Worm (Caenorhabditis elegans) whole organism, L4 larva: ENCODE measurements around the gene ipla-6.

Experiments used
- F26F4.8 ChIP-seq: fragments of 200-800 bp; sonication (Bioruptor generic); conservative IDR thresholded peaks from 2 replicates; pipeline ENCODE4 v1.3.6; 2022; ENCODE audit warnings: missing genetic modification characterization, missing compliant biosample characterization
- R02D3.7 ChIP-seq: fragments of 150-350 bp; sonication (generic microtip); optimal IDR thresholded peaks from 3 replicates; lab custom pipeline; 2014; ENCODE audit warnings: missing biosample characterization, missing genetic modification characterization
- Y105C5A.15 ChIP-seq: fragments of 200-800 bp; sonication (Bioruptor generic); IDR thresholded peaks from 2 replicates; pipeline ENCODE4 v1.3.6; 2022; ENCODE audit warnings: missing genetic modification characterization, missing compliant biosample characterization
- ZK337.2 ChIP-seq: fragments of 200-800 bp; sonication (Bioruptor generic); IDR thresholded peaks from 2 replicates; pipeline ENCODE4 v1.3.6; 2022; ENCODE audit warnings: missing genetic modification reagents, missing genetic modification characterization, missing compliant biosample characterization
- arid-1 ChIP-seq: fragments of 200-800 bp; sonication (Bioruptor generic); conservative IDR thresholded peaks from 2 replicates; pipeline ENCODE4 v1.3.6; 2022; ENCODE audit warnings: missing genetic modification reagents, missing genetic modification characterization, missing compliant biosample characterization
- ceh-44 ChIP-seq: fragments of 200-800 bp; sonication (Bioruptor generic); IDR thresholded peaks from 2 replicates; pipeline ENCODE4 v1.3.6; 2022; ENCODE audit warnings: missing genetic modification reagents, missing genetic modification characterization, missing compliant biosample characterization
- ceh-62 ChIP-seq: sonication (generic microtip); optimal IDR thresholded peaks from 2 replicates; lab custom pipeline; 2017; ENCODE audit warnings: missing biosample characterization, missing genetic modification characterization
- ceh-82 ChIP-seq: sonication (generic microtip); optimal IDR thresholded peaks from 2 replicates; lab custom pipeline; 2017; ENCODE audit warnings: missing biosample characterization, missing genetic modification characterization
- cey-2 ChIP-seq: sonication (generic microtip); optimal IDR thresholded peaks from 3 replicates; lab custom pipeline; 2017; ENCODE audit warnings: missing genetic modification characterization, mild to moderate bottlenecking, missing compliant biosample characterization, antibody characterized with exemption, borderline replicate concordance; ENCODE audit not compliant: insufficient read depth
- ctbp-1 ChIP-seq: fragments of 200-800 bp; sonication (Bioruptor generic); IDR thresholded peaks from 2 replicates; pipeline ENCODE4 v1.3.6; 2022; ENCODE audit warnings: missing genetic modification reagents, missing genetic modification characterization, missing compliant biosample characterization
- daf-16 ChIP-seq, 3 experiments: sonication (generic microtip); optimal IDR thresholded peaks; 2 replicates each; lab custom pipeline; 2016 to 2017; ENCODE audit warnings: missing genetic modification characterization in 3 of 3, missing genetic modification reagents in 3 of 3, mild to moderate bottlenecking in 2 of 3, missing compliant biosample characterization in 2 of 3, missing biosample characterization in 1 of 3, moderate library complexity in 1 of 3
- daf-19 ChIP-seq: fragments of 200-800 bp; sonication (Bioruptor generic); conservative IDR thresholded peaks from 2 replicates; pipeline ENCODE4 v1.3.6; 2022; ENCODE audit warnings: missing genetic modification characterization, missing compliant biosample characterization
- daf-8 ChIP-seq: fragments of 200-800 bp; sonication (Bioruptor generic); IDR thresholded peaks from 2 replicates; pipeline ENCODE4 v1.3.6; 2022; ENCODE audit warnings: missing genetic modification characterization, missing compliant biosample characterization
- dpl-1 ChIP-seq: fragments of 150-350 bp; optimal IDR thresholded peaks from 2 replicates; lab custom pipeline; 2014; ENCODE audit warnings: missing biosample characterization, missing genetic modification reagents, missing genetic modification characterization
- duxl-1 ChIP-seq: sonication (generic microtip); optimal IDR thresholded peaks from 2 replicates; lab custom pipeline; 2016; ENCODE audit warnings: mild to moderate bottlenecking, missing genetic modification characterization, moderate library complexity, missing compliant biosample characterization; ENCODE audit not compliant: poor library complexity
- dve-1 ChIP-seq: sonication (generic microtip); optimal IDR thresholded peaks from 2 replicates; lab custom pipeline; 2017; ENCODE audit warnings: antibody characterized with exemption, mild to moderate bottlenecking, missing genetic modification characterization, missing compliant biosample characterization; ENCODE audit not compliant: insufficient read depth
- fkh-10 ChIP-seq: fragments of 150-350 bp; optimal IDR thresholded peaks from 2 replicates; lab custom pipeline; 2014; ENCODE audit warnings: missing biosample characterization, missing genetic modification reagents, missing genetic modification characterization
- hif-1 ChIP-seq, 2 experiments: sonication (generic microtip); optimal IDR thresholded peaks; 2 replicates each; lab custom pipeline; 2016 to 2017; ENCODE audit warnings: missing compliant biosample characterization in 2 of 2, missing genetic modification characterization in 2 of 2, missing genetic modification reagents in 2 of 2, missing genotype in 2 of 2, mild to moderate bottlenecking in 1 of 2
- hlh-11 ChIP-seq: fragments of 200-800 bp; sonication (Bioruptor generic); optimal IDR thresholded peaks from 2 replicates; lab custom pipeline; 2018; ENCODE audit warnings: mild to moderate bottlenecking, missing genetic modification characterization, missing compliant biosample characterization
- lin-13 ChIP-seq: fragments of 150-350 bp; optimal IDR thresholded peaks from 2 replicates; lab custom pipeline; 2014; ENCODE audit warnings: missing biosample characterization, missing genetic modification reagents, missing genetic modification characterization
- lsy-2 ChIP-seq, 2 experiments: fragments of 150-350 bp in 1 of 2; sonication (generic microtip) in 1 of 2; optimal IDR thresholded peaks; 2 replicates each; lab custom pipeline; 2014 to 2017; ENCODE audit warnings: missing biosample characterization in 2 of 2, missing genetic modification characterization in 2 of 2
- madf-5 ChIP-seq, 2 experiments: fragments of 200-800 bp; sonication (Bioruptor generic); IDR thresholded peaks; 2 replicates each; pipeline ENCODE4 v1.3.6; 2022; ENCODE audit warnings: missing compliant biosample characterization in 2 of 2, missing genetic modification characterization in 2 of 2
- mdl-1 ChIP-seq, 2 experiments: fragments of 150-350 bp in 1 of 2; sonication (generic microtip) in 1 of 2; optimal IDR thresholded peaks; 2 replicates each; lab custom pipeline; 2014 to 2017; ENCODE audit warnings: missing biosample characterization in 2 of 2, missing genetic modification characterization in 2 of 2
- mdt-29 ChIP-seq: fragments of 200-800 bp; sonication (Bioruptor generic); IDR thresholded peaks from 2 replicates; pipeline ENCODE4 v1.3.6; 2022; ENCODE audit warnings: missing genetic modification reagents, missing genetic modification characterization, missing compliant biosample characterization
- mes-2 ChIP-seq: sonication (generic microtip); optimal IDR thresholded peaks from 2 replicates; lab custom pipeline; 2016; ENCODE audit warnings: missing genotype, mild to moderate bottlenecking, missing genetic modification characterization, missing compliant biosample characterization; ENCODE audit not compliant: poor library complexity, severe bottlenecking
- mxl-2 ChIP-seq: fragments of 200-800 bp; sonication (Bioruptor generic); conservative IDR thresholded peaks from 2 replicates; pipeline ENCODE4 v1.3.6; 2022; ENCODE audit warnings: missing genetic modification reagents, missing genetic modification characterization, missing compliant biosample characterization
- mxl-3 ChIP-seq: fragments of 200-800 bp; sonication (Bioruptor generic); optimal IDR thresholded peaks from 2 replicates; lab custom pipeline; 2018; ENCODE audit warnings: mild to moderate bottlenecking, missing genetic modification characterization, missing compliant biosample characterization
- nhr-111 ChIP-seq: fragments of 200-800 bp; sonication (Bioruptor generic); optimal IDR thresholded peaks from 2 replicates; lab custom pipeline; 2018; ENCODE audit warnings: mild to moderate bottlenecking, missing genetic modification characterization, missing compliant biosample characterization
- nhr-41 ChIP-seq: fragments of 200-800 bp; sonication (Bioruptor generic); IDR thresholded peaks from 2 replicates; pipeline ENCODE4 v1.3.6; 2022; ENCODE audit warnings: missing genetic modification reagents, missing genetic modification characterization, missing compliant biosample characterization
- nhr-6 ChIP-seq: fragments of 150-350 bp; optimal IDR thresholded peaks from 2 replicates; lab custom pipeline; 2014; ENCODE audit warnings: missing biosample characterization, missing genetic modification characterization
- nhr-76 ChIP-seq: fragments of 150-350 bp; optimal IDR thresholded peaks from 2 replicates; lab custom pipeline; 2014; ENCODE audit warnings: missing biosample characterization, missing genetic modification characterization
- nhr-77 ChIP-seq: fragments of 150-350 bp; optimal IDR thresholded peaks from 2 replicates; lab custom pipeline; 2014; ENCODE audit warnings: missing biosample characterization, missing genetic modification characterization
- pha-4 ChIP-seq, 2 experiments: fragments of 150-350 bp in 1 of 2; fragments of 200-800 bp in 1 of 2; sonication (Bioruptor generic) in 1 of 2; IDR thresholded peaks in 1 of 2; optimal IDR thresholded peaks in 1 of 2; 2 replicates each; pipeline versions ENCODE4 v1.3.6 to Lab custom; 2014 to 2022; ENCODE audit warnings: missing genetic modification characterization in 2 of 2, missing genetic modification reagents in 2 of 2, missing biosample characterization in 1 of 2, missing compliant biosample characterization in 1 of 2
- tra-1 ChIP-seq: fragments of 200-800 bp; sonication (Bioruptor generic); IDR thresholded peaks from 2 replicates; pipeline ENCODE4 v1.3.6; 2022; ENCODE audit warnings: missing genetic modification reagents, missing genetic modification characterization, missing compliant biosample characterization
- zfp-2 ChIP-seq: sonication (generic microtip); optimal IDR thresholded peaks from 2 replicates; lab custom pipeline; 2016; ENCODE audit warnings: mild to moderate bottlenecking, missing genetic modification characterization, missing compliant biosample characterization
- zip-11 ChIP-seq: fragments of 200-800 bp; sonication (Bioruptor generic); IDR thresholded peaks from 2 replicates; pipeline ENCODE4 v1.3.6; 2022; ENCODE audit warnings: missing genetic modification characterization, missing compliant biosample characterization
- ztf-7 ChIP-seq: fragments of 150-350 bp; optimal IDR thresholded peaks from 2 replicates; lab custom pipeline; 2014; ENCODE audit warnings: missing biosample characterization, missing genetic modification characterization

ipla-6 gene

DNA sequence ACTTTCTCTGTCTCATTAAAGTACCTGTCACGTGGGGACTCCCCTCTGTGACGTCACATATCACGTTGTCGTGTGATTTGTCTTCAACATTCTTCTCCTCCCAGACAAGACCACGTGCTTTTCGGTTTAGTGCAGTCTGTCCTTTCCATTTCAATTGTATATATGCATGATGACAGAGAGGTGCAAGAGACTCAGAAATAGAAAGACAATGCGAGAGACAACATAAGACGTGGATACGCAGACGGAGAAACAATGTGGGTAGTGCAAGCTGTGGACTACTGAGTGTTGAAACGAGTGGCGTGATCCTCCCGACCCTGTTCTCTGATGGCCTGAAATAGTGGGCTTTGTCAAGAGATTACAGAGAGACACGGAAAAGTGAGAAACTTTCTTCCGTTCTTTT is 705 bp upstream of the ipla-6 start (continued):
- no peak; the same call in 1 of the 2 replicates for TF ChIP-seq daf-19 (GFP tag; lab: Robert Waterston, UW)
- TF ChIP-seq cey-2 (tag; lab: Kevin White, UChicago) = peak; percentile 74
- TF ChIP-seq duxl-1 = peak; percentile 76
- TF ChIP-seq nhr-111 (GFP tag; lab: Kevin White, UChicago) = no peak
- no peak for TF ChIP-seq zip-11
- peak; percentile 84 for TF ChIP-seq nhr-6 (tag; lab: Kevin White, UChicago)
- TF ChIP-seq lsy-2 (tag; optimal IDR thresholded peaks at IDR 0.05; lab: Kevin White, UChicago) = peak; percentile 78 to 95
- TF ChIP-seq ceh-82 (tag; lab: Kevin White, UChicago) = no peak
- TF ChIP-seq ceh-62 (tag; lab: Kevin White, UChicago) = no peak
- TF ChIP-seq nhr-76 = no peak
- TF ChIP-seq dpl-1 (GFP tag; lab: Kevin White, UChicago) = peak; percentile 72
- peak; percentile 96 for TF ChIP-seq tra-1 (GFP tag; lab: Robert Waterston, UW)
- peak; percentile 79 for TF ChIP-seq mes-2
- peak; percentile 95 for TF ChIP-seq mdt-29 (GFP tag; lab: Robert Waterston, UW)
- peak; percentile 77; the same call in 1 of the 2 replicates for TF ChIP-seq pha-4 (GFP tag; IDR thresholded peaks at IDR 0.05; lab: Robert Waterston, UW)
- TF ChIP-seq pha-4 (tag; optimal IDR thresholded peaks at IDR 0.05; lab: Kevin White, UChicago) = no peak
- TF ChIP-seq mdl-1 (tag; optimal IDR thresholded peaks at IDR 0.05; lab: Kevin White, UChicago) = peak; percentile 99
- TF ChIP-seq zfp-2 (tag; lab: Kevin White, UChicago) = peak; percentile 82
- no peak for TF ChIP-seq daf-8 (GFP tag; lab: Robert Waterston, UW)
- TF ChIP-seq lin-13 (GFP tag; lab: Kevin White, UChicago) = peak; percentile 90
- no peak for TF ChIP-seq madf-5 (GFP tag; IDR thresholded peaks at IDR 0.05; lab: Robert Waterston, UW)
- TF ChIP-seq nhr-41 (GFP tag; lab: Robert Waterston, UW) = no peak
- TF ChIP-seq arid-1 (GFP tag; lab: Robert Waterston, UW) = peak; percentile 46; the same call in 1 of the 2 replicates
- no peak for TF ChIP-seq ceh-44

DNA sequence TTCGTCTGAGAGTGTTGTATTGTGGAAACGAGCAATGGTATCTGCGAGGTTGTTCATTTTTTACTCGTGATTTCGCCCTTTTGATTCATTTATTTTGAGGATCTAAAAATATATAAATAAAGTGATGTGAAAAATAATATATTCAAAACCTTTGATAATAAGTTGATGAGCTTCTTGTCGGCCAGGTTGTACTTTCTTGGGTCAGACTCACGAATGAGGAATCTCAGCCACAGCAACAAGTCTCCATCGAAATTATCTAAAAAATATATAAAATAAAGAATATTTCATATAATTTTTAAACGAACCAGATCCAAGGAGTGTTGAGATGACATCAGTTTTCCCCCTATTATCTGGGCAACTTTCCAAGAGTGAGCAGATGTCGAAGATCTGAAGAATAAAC is 5.0 kb downstream of the ipla-6 start, which contains the start of gene Y73B6BL.288:
Y73B6BL.288 (minus strand) TSS at position 101 of the 400 bp plus-strand sequence.
- TF ChIP-seq dve-1 (tag; lab: Kevin White, UChicago) (no peak), nhr-77 (tag; lab: Kevin White, UChicago) (no peak), Y105C5A.15 (GFP tag; lab: Robert Waterston, UW) (no peak), ztf-7 (tag; lab: Kevin White, UChicago) (no peak), ceh-82 (tag; lab: Kevin White, UChicago) (no peak), F26F4.8 (GFP tag; lab: Robert Waterston, UW) (no peak), mxl-2 (GFP tag; lab: Robert Waterston, UW) (no peak), cey-2 (tag; lab: Kevin White, UChicago) (no peak), arid-1 (GFP tag; lab: Robert Waterston, UW) (no peak), ctbp-1 (GFP tag; lab: Robert Waterston, UW) (no peak), hif-1 (tag; optimal IDR thresholded peaks at IDR 0.05; lab: Kevin White, UChicago) (no peak), mxl-3 (GFP tag; lab: Kevin White, UChicago) (no peak), ZK337.2 (GFP tag; lab: Robert Waterston, UW) (no peak), nhr-111 (GFP tag; lab: Kevin White, UChicago) (no peak), fkh-10 (GFP tag; lab: Kevin White, UChicago) (no peak), R02D3.7 (tag; lab: Kevin White, UChicago) (no peak), daf-16 (GFP tag; optimal IDR thresholded peaks at IDR 0.05; lab: Kevin White, UChicago) (no peak), daf-16 (tag; optimal IDR thresholded peaks at IDR 0.05; lab: Kevin White, UChicago) (no peak), hlh-11 (tag; lab: Kevin White, UChicago) (no peak)
